Worm (Caenorhabditis elegans) whole organism, L3 larva: ENCODE results near the gene yju-2.
A peak's percentile ranks its signal among the peaks of the same experiment; 100 is the strongest.

Experiments used
- R02D3.7 ChIP-seq: fragments of 150-350 bp; optimal IDR thresholded peaks from 2 replicates; lab custom pipeline; 2014; ENCODE audit warnings: missing biosample characterization, missing genetic modification characterization
- ZK546.5 ChIP-seq: sonication (generic microtip); optimal IDR thresholded peaks from 2 replicates; lab custom pipeline; 2017; ENCODE audit warnings: missing biosample characterization, missing genetic modification characterization
- aly-2 ChIP-seq: fragments of 150-350 bp; optimal IDR thresholded peaks from 2 replicates; lab custom pipeline; 2014; ENCODE audit warnings: missing biosample characterization, missing genetic modification characterization
- ama-1 ChIP-seq: fragments of 150-350 bp; optimal IDR thresholded peaks from 2 replicates; lab custom pipeline; 2018
- ceh-28 ChIP-seq: fragments of 150-350 bp; optimal IDR thresholded peaks from 2 replicates; lab custom pipeline; 2014; ENCODE audit warnings: missing biosample characterization, missing genetic modification reagents, missing genetic modification characterization
- ceh-82 ChIP-seq: fragments of 150-350 bp; optimal IDR thresholded peaks from 2 replicates; lab custom pipeline; 2014; ENCODE audit warnings: missing biosample characterization, missing genetic modification characterization
- ceh-9 ChIP-seq: sonication (generic microtip); optimal IDR thresholded peaks from 2 replicates; lab custom pipeline; 2018; ENCODE audit warnings: missing biosample characterization, missing genetic modification characterization
- daf-12 ChIP-seq: fragments of 150-350 bp; optimal IDR thresholded peaks from 2 replicates; lab custom pipeline; 2014; ENCODE audit warnings: missing biosample characterization, missing genetic modification reagents, missing genetic modification characterization
- egl-27 ChIP-seq: sonication (generic microtip); optimal IDR thresholded peaks from 4 replicates; lab custom pipeline; 2017; ENCODE audit warnings: missing biosample characterization, missing genetic modification reagents, missing genetic modification characterization
- egl-5 ChIP-seq: fragments of 150-350 bp; optimal IDR thresholded peaks from 2 replicates; lab custom pipeline; 2017; ENCODE audit warnings: missing biosample characterization, missing genetic modification reagents, missing genetic modification characterization, inconsistent platforms
- elt-1 ChIP-seq: fragments of 150-350 bp; optimal IDR thresholded peaks from 2 replicates; lab custom pipeline; 2014; ENCODE audit warnings: missing biosample characterization, missing genetic modification characterization
- elt-2 ChIP-seq: sonication (generic microtip); optimal IDR thresholded peaks from 2 replicates; lab custom pipeline; 2016; ENCODE audit warnings: missing genetic modification reagents, mild to moderate bottlenecking, missing genetic modification characterization, missing compliant biosample characterization
- elt-3 ChIP-seq, 3 experiments: fragments of 150-350 bp in 1 of 3; sonication (generic microtip) in 2 of 3; optimal IDR thresholded peaks; 2 replicates in 2 of 3; 4 replicates in 1 of 3; lab custom pipeline; 2014 to 2017; ENCODE audit warnings: missing biosample characterization in 3 of 3, missing genetic modification characterization in 3 of 3
- eor-1 ChIP-seq, 2 experiments: fragments of 150-350 bp; optimal IDR thresholded peaks; 2 replicates each; lab custom pipeline; 2014 to 2018; ENCODE audit warnings: missing biosample characterization in 2 of 2, missing genetic modification characterization in 2 of 2
- fkh-10 ChIP-seq: sonication (generic microtip); optimal IDR thresholded peaks from 2 replicates; lab custom pipeline; 2017; ENCODE audit warnings: missing biosample characterization, missing genetic modification reagents, missing genetic modification characterization
- fkh-2 ChIP-seq: fragments of 150-350 bp; optimal IDR thresholded peaks from 2 replicates; lab custom pipeline; 2014; ENCODE audit warnings: missing biosample characterization, missing genetic modification reagents, missing genetic modification characterization
- hmg-11 ChIP-seq: sonication (generic microtip); optimal IDR thresholded peaks from 2 replicates; lab custom pipeline; 2016; ENCODE audit warnings: missing genetic modification characterization, missing compliant biosample characterization
- lin-15B ChIP-seq: fragments of 150-350 bp; optimal IDR thresholded peaks from 2 replicates; lab custom pipeline; 2014; ENCODE audit warnings: missing biosample characterization, missing genetic modification characterization
- lin-39 ChIP-seq: fragments of 150-350 bp; optimal IDR thresholded peaks from 2 replicates; lab custom pipeline; 2018; ENCODE audit warnings: missing biosample characterization, missing genetic modification reagents, missing genetic modification characterization
- lsy-12 ChIP-seq: sonication (generic microtip); optimal IDR thresholded peaks from 2 replicates; lab custom pipeline; 2016; ENCODE audit warnings: mild to moderate bottlenecking, missing genetic modification characterization, missing compliant biosample characterization
- mml-1 ChIP-seq: fragments of 150-350 bp; sonication (generic microtip); optimal IDR thresholded peaks from 3 replicates; lab custom pipeline; 2014; ENCODE audit warnings: missing biosample characterization, missing genetic modification characterization
- nfya-1 ChIP-seq: sonication (generic microtip); optimal IDR thresholded peaks from 2 replicates; lab custom pipeline; 2017; ENCODE audit warnings: missing genetic modification characterization, mild to moderate bottlenecking, missing compliant biosample characterization, antibody characterized with exemption, moderate library complexity; ENCODE audit not compliant: insufficient read depth
- nhr-11 ChIP-seq: fragments of 150-350 bp; optimal IDR thresholded peaks from 2 replicates; lab custom pipeline; 2014; ENCODE audit warnings: missing biosample characterization, missing genetic modification characterization
- nhr-23 ChIP-seq: fragments of 150-350 bp; optimal IDR thresholded peaks from 2 replicates; lab custom pipeline; 2014; ENCODE audit warnings: missing biosample characterization, missing genetic modification reagents, missing genetic modification characterization
- nhr-237 ChIP-seq: fragments of 150-350 bp; optimal IDR thresholded peaks from 2 replicates; lab custom pipeline; 2014; ENCODE audit warnings: missing biosample characterization, missing genetic modification characterization
- nhr-25 ChIP-seq: sonication (generic microtip); optimal IDR thresholded peaks from 2 replicates; lab custom pipeline; 2017; ENCODE audit warnings: missing biosample characterization, missing genetic modification characterization
- nhr-43 ChIP-seq: sonication (generic microtip); optimal IDR thresholded peaks from 2 replicates; lab custom pipeline; 2016; ENCODE audit warnings: mild to moderate bottlenecking, missing genetic modification characterization, missing compliant biosample characterization; ENCODE audit not compliant: poor library complexity, severe bottlenecking
- nhr-67 ChIP-seq: fragments of 150-350 bp; optimal IDR thresholded peaks from 2 replicates; lab custom pipeline; 2014; ENCODE audit warnings: missing biosample characterization, missing genetic modification characterization
- pha-4 ChIP-seq: fragments of 150-350 bp; optimal IDR thresholded peaks from 2 replicates; lab custom pipeline; 2014; ENCODE audit warnings: missing biosample characterization, missing genetic modification reagents, missing genetic modification characterization
- pqm-1 ChIP-seq: fragments of 150-350 bp; optimal IDR thresholded peaks from 2 replicates; lab custom pipeline; 2017; ENCODE audit warnings: missing biosample characterization, missing genetic modification characterization, inconsistent platforms
- sea-2 ChIP-seq: fragments of 150-350 bp; sonication (generic microtip); optimal IDR thresholded peaks from 4 replicates; lab custom pipeline; 2014; ENCODE audit warnings: missing biosample characterization, missing genetic modification reagents, missing genetic modification characterization
- skn-1 ChIP-seq: fragments of 150-350 bp; optimal IDR thresholded peaks from 2 replicates; lab custom pipeline; 2014; ENCODE audit warnings: missing biosample characterization, missing genetic modification characterization
- snpc-4 ChIP-seq: fragments of 150-350 bp; optimal IDR thresholded peaks from 2 replicates; lab custom pipeline; 2014; ENCODE audit warnings: missing biosample characterization, missing genetic modification characterization
- tbx-2 ChIP-seq: sonication (generic microtip); optimal IDR thresholded peaks from 2 replicates; lab custom pipeline; 2016; ENCODE audit warnings: mild to moderate bottlenecking, missing genetic modification characterization, missing compliant biosample characterization
- unc-39 ChIP-seq: sonication (generic microtip); optimal IDR thresholded peaks from 4 replicates; lab custom pipeline; 2017; ENCODE audit warnings: missing biosample characterization, missing genetic modification characterization
- unc-62 ChIP-seq: fragments of 150-350 bp; sonication (generic microtip); optimal IDR thresholded peaks from 4 replicates; lab custom pipeline; 2014; ENCODE audit warnings: missing biosample characterization, missing genetic modification reagents, missing genetic modification characterization
- zag-1 ChIP-seq: fragments of 150-350 bp; optimal IDR thresholded peaks from 2 replicates; lab custom pipeline; 2014; ENCODE audit warnings: missing biosample characterization, missing genetic modification characterization
- ztf-11 ChIP-seq: fragments of 150-350 bp; optimal IDR thresholded peaks from 2 replicates; lab custom pipeline; 2014; ENCODE audit warnings: missing biosample characterization, missing genetic modification characterization
- ztf-4 ChIP-seq: fragments of 150-350 bp; optimal IDR thresholded peaks from 2 replicates; lab custom pipeline; 2014; ENCODE audit warnings: missing biosample characterization, missing genetic modification characterization

yju-2 gene

ce11 chrIII:7180613-7181012, 3.5 kb upstream of the yju-2 start, which contains the start of gene ndab-2:
Gene ndab-2 (plus strand): TSS chrIII:7180752.
- TF ChIP-seq ztf-11 (tag; lab: Kevin White, UChicago) (no peak), snpc-4 (tag; lab: Kevin White, UChicago) (no peak), elt-2 (tag; lab: Kevin White, UChicago) (no peak), unc-39 (tag; lab: Kevin White, UChicago) (no peak), unc-62 (GFP tag; lab: Kevin White, UChicago) (no peak), ama-1 (lab: Kevin White, UChicago) (peak; percentile 66)

DNA sequence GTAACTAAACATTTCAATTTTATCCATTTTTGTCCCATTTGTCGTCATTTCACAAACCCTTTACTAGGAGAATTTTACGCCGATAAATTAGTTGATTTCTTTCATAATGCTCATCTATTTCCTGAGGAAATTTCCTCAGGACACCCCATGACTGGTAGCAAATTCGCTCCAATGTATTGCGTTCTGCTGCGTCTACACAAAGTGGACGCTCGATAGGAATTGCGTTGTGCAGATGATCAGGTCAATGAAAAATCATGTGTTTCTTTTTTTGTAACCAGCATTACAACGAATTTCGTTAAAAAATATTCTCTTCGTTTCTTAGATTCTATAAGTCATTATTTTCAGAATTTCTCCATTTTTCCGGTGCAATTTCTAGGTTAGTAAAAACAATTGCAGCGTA, 2.3 kb upstream of the yju-2 start, which contains the start of gene epg-4:
TSS of gene epg-4 (plus strand) at position 346 of the 400 bp plus-strand sequence.
- TF ChIP-seq nfya-1 (tag; lab: Kevin White, UChicago) (peak; percentile 48), lin-39 (tag; lab: Kevin White, UChicago) (peak; percentile 53), ztf-4 (no peak), nhr-11 (tag; lab: Kevin White, UChicago) (no peak), mml-1 (no peak), hmg-11 (tag; lab: Kevin White, UChicago) (peak; percentile 63), elt-2 (tag; lab: Kevin White, UChicago) (peak; percentile 7), ztf-11 (tag; lab: Kevin White, UChicago) (no peak), pha-4 (tag; lab: Kevin White, UChicago) (peak; percentile 60), lin-15B (peak; percentile 66), ceh-28 (no peak), pqm-1 (tag; lab: Kevin White, UChicago) (peak; percentile 32), nhr-23 (tag; lab: Kevin White, UChicago) (no peak), snpc-4 (tag; lab: Kevin White, UChicago) (peak; percentile 42)

DNA sequence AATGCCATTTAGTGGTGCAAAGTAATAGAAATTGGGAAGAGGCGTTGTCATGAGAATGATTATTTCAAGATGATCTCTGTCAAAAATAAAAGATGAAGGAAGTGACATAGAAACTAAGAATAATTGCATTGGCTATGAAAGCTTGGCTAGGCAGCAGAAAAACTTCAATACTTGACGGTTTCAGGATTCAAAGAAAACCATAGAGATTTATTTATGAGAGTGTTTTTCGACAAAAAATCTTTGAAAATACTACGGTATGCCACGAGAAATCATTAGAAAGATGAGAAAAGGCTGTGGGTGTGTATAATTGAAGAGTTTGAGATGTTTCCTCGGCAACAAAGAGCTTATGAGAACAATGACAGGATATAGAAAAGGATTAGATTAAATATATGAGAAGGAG, 1.3 kb downstream of the yju-2 start, which contains the start of gene F37C12.14:
TSS of gene F37C12.14 (minus strand) at position 101 of the 400 bp plus-strand sequence.
- no peak for TF ChIP-seq elt-2 (tag; lab: Kevin White, UChicago)
- TF ChIP-seq unc-62 (GFP tag; lab: Kevin White, UChicago) = no peak
- no peak for TF ChIP-seq ceh-9 (tag; lab: Kevin White, UChicago)
- TF ChIP-seq ceh-28 = no peak
- no peak for TF ChIP-seq tbx-2

DNA sequence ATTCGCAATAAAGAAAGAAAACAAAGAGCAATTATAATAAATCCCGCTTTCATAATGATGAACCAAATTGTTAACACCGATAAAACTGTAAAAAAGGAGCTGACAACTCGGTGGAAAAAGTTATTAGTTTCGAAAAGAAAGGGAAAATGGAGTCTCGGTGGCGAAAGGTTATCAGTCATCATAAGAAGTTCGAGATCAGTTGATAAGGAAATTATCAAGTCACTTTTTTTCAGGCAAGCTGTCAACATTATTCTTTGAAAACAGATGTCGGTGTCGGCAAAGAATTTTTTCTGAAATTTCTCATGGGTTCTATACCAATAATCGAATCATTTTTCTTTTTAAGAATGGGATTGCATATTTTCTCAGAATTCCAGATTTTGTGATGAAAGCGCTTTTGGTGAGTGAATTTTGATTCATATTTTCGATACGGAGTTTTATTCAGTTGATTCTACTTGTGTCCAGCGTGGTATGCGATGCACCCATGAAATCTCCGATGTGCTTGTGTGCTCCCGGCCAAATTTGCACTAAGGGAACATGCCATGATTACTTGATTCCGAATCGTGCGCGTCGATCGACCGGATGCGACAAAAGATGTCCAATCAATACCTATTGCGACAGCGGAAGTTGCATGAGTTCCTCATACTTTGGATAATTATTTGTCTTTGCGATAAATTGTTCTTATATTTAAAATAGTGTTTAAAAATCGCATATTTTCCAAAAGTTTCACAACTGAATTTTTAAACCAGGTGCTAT, 4.3 kb downstream of the yju-2 start, which contains the start of the genes F37C12.21 and F37C12.10:
TSS of gene F37C12.21 (plus strand) at position 58 of the 753 bp plus-strand sequence.
TSS of gene F37C12.10 (minus strand) at position 85 of the 753 bp plus-strand sequence.
- TF ChIP-seq pqm-1 (tag; lab: Kevin White, UChicago) (peak; percentile 33), hmg-11 (tag; lab: Kevin White, UChicago) (no peak), nhr-67 (tag; lab: Kevin White, UChicago) (no peak), elt-2 (tag; lab: Kevin White, UChicago) (peak; percentile 77), pha-4 (tag; lab: Kevin White, UChicago) (peak; percentile 4)
- TF ChIP-seq, all 47 proteins: peak for 3

- TF ChIP-seq sea-2 (no peak), R02D3.7 (tag; lab: Kevin White, UChicago) (peak; percentile 96), lsy-12 (tag; lab: Kevin White, UChicago) (no peak), lin-39 (tag; lab: Kevin White, UChicago) (peak; percentile 92), nhr-67 (tag; lab: Kevin White, UChicago) (no peak), ceh-82 (tag; lab: Kevin White, UChicago) (peak; percentile 26), ceh-9 (tag; lab: Kevin White, UChicago) (no peak), daf-12 (tag; lab: Kevin White, UChicago) (no peak), unc-62 (GFP tag; lab: Kevin White, UChicago) (peak; percentile 23), nhr-43 (tag; lab: Kevin White, UChicago) (peak; percentile 48), nhr-237 (tag; lab: Kevin White, UChicago) (no peak), nhr-25 (peak; percentile 82), zag-1 (no peak), tbx-2 (peak; percentile 9), egl-27 (tag; lab: Kevin White, UChicago) (peak; percentile 65), ama-1 (lab: Kevin White, UChicago) (peak; percentile 44), ztf-4 (no peak), fkh-10 (peak; percentile 58), fkh-2 (tag; lab: Kevin White, UChicago) (no peak), pqm-1 (tag; lab: Kevin White, UChicago) (peak; percentile 49), skn-1 (peak; percentile 54), lin-15B (peak; percentile 94), nhr-11 (tag; lab: Kevin White, UChicago) (peak; percentile 59), egl-5 (peak; percentile 77), eor-1 (tag; optimal IDR thresholded peaks at IDR 0.05; lab: Kevin White, UChicago) (no peak), ZK546.5 (tag; lab: Kevin White, UChicago) (peak; percentile 24), elt-1 (tag; lab: Kevin White, UChicago) (no peak), aly-2 (tag; lab: Kevin White, UChicago) (no peak), elt-3 (tag; optimal IDR thresholded peaks at IDR 0.05; lab: Kevin White, UChicago) (no peak), pha-4 (tag; lab: Kevin White, UChicago) (peak; percentile 93)
These were observed 5.5 kb downstream of the yju-2 start, which contains the start of gene rps-21 for ce11 chrIII:7189581-7190128. Gene rps-21 (minus strand): TSS chrIII:7189631.
